Worm (Caenorhabditis elegans): Measurements from ENCODE around the gene clec-256.
"Not testable (repeated sequence)": the region's sequence is repeated elsewhere in the genome, so short reads cannot be mapped to it uniquely, and the experiment has no call there.

Gene clec-256

ce11 chrV:18753036-18753435 lies 18.5 kb upstream of the clec-256 start, which contains the start of gene F11D11.6:
TSS of gene F11D11.6 (minus strand) at chrV:18753136.
- TF ChIP-seq scrt-1 (GFP tag; IDR thresholded peaks at IDR 0.05) (no peak), tra-4 (tag; optimal IDR thresholded peaks at IDR 0.05) (no peak), pes-1 (GFP tag; IDR thresholded peaks at IDR 0.05) (no peak), hmg-4 (GFP tag; optimal IDR thresholded peaks at IDR 0.05) (no peak), ama-1 (optimal IDR thresholded peaks at IDR 0.05) (no peak), F13C5.2 (tag; optimal IDR thresholded peaks at IDR 0.05) (no peak), flt-1 (GFP tag; IDR thresholded peaks at IDR 0.05) (no peak), tbx-37 (GFP tag; conservative IDR thresholded peaks at IDR 0.05) (no peak), hmbx-1 (tag; optimal IDR thresholded peaks at IDR 0.05) (no peak), ets-7 (tag; optimal IDR thresholded peaks at IDR 0.05) (no peak), ceh-36 (tag; optimal IDR thresholded peaks at IDR 0.05) (no peak), B0310.2 (tag; optimal IDR thresholded peaks at IDR 0.05) (no peak), sea-1 (GFP tag; conservative IDR thresholded peaks at IDR 0.05) (no peak), ceh-13 (GFP tag; optimal IDR thresholded peaks at IDR 0.05) (no peak), aly-1 (tag; optimal IDR thresholded peaks at IDR 0.05) (no peak), hnd-1 (tag; optimal IDR thresholded peaks at IDR 0.05) (no peak), tbx-11 (GFP tag; IDR thresholded peaks at IDR 0.05) (no peak)

- not testable (repeated sequence) for TF ChIP-seq flt-1 (GFP tag; IDR thresholded peaks at IDR 0.05); ceh-13 (GFP tag; optimal IDR thresholded peaks at IDR 0.05); hmg-4 (GFP tag; optimal IDR thresholded peaks at IDR 0.05)
Measured at ce11 chrV:18754328-18754727, 17.2 kb upstream of the clec-256 start, which contains the start of gene clec-254. TSS of gene clec-254 (minus strand) at chrV:18754428.

ce11 chrV:18760174-18760573 lies 11.3 kb upstream of the clec-256 start, which contains the start of gene F11D11.3:
TSS of gene F11D11.3 (minus strand) at chrV:18760274.
- TF ChIP-seq ets-7 (tag; optimal IDR thresholded peaks at IDR 0.05) (no peak), ceh-36 (tag; optimal IDR thresholded peaks at IDR 0.05) (no peak), ceh-13 (GFP tag; optimal IDR thresholded peaks at IDR 0.05) (no peak), flt-1 (GFP tag; IDR thresholded peaks at IDR 0.05) (no peak), B0310.2 (tag; optimal IDR thresholded peaks at IDR 0.05) (no peak), hnd-1 (tag; optimal IDR thresholded peaks at IDR 0.05) (no peak), pes-1 (GFP tag; IDR thresholded peaks at IDR 0.05) (no peak), F13C5.2 (tag; optimal IDR thresholded peaks at IDR 0.05) (no peak), hmbx-1 (tag; optimal IDR thresholded peaks at IDR 0.05) (no peak), tbx-37 (GFP tag; conservative IDR thresholded peaks at IDR 0.05) (no peak), scrt-1 (GFP tag; IDR thresholded peaks at IDR 0.05) (no peak), sea-1 (GFP tag; conservative IDR thresholded peaks at IDR 0.05) (no peak), hmg-4 (GFP tag; optimal IDR thresholded peaks at IDR 0.05) (no peak), tra-4 (tag; optimal IDR thresholded peaks at IDR 0.05) (no peak), aly-1 (tag; optimal IDR thresholded peaks at IDR 0.05) (no peak)

- no peak for TF ChIP-seq hnd-1 (tag; optimal IDR thresholded peaks at IDR 0.05)
- TF ChIP-seq tbx-11 (GFP tag; IDR thresholded peaks at IDR 0.05), result no peak
- no peak for TF ChIP-seq ceh-36 (tag; optimal IDR thresholded peaks at IDR 0.05)
Measured at ce11 chrV:18761078-18761477, 10.4 kb upstream of the clec-256 start, which contains the start of gene F11D11.4. TSS of gene F11D11.4 (plus strand) at chrV:18761378.

ce11 chrV:18762044-18762443 lies 9.4 kb upstream of the clec-256 start, which contains the start of gene F11D11.22:
TSS of gene F11D11.22 (plus strand) at chrV:18762344.
- TF ChIP-seq hmg-4 (GFP tag; optimal IDR thresholded peaks at IDR 0.05); hnd-1 (tag; optimal IDR thresholded peaks at IDR 0.05); ama-1 (optimal IDR thresholded peaks at IDR 0.05): not testable (repeated sequence)

ce11 chrV:18769902-18770301 lies 1.6 kb upstream of the clec-256 start:
- TF ChIP-seq scrt-1 (GFP tag; IDR thresholded peaks at IDR 0.05) (no peak), ama-1 (optimal IDR thresholded peaks at IDR 0.05) (no peak), hmbx-1 (tag; optimal IDR thresholded peaks at IDR 0.05) (no peak), F13C5.2 (tag; optimal IDR thresholded peaks at IDR 0.05) (no peak), hnd-1 (tag; optimal IDR thresholded peaks at IDR 0.05) (no peak), pes-1 (GFP tag; IDR thresholded peaks at IDR 0.05) (no peak), aly-1 (tag; optimal IDR thresholded peaks at IDR 0.05) (no peak), B0310.2 (tag; optimal IDR thresholded peaks at IDR 0.05) (no peak), ceh-13 (GFP tag; optimal IDR thresholded peaks at IDR 0.05) (no peak), tbx-11 (GFP tag; IDR thresholded peaks at IDR 0.05) (no peak), flt-1 (GFP tag; IDR thresholded peaks at IDR 0.05) (no peak), hmg-4 (GFP tag; optimal IDR thresholded peaks at IDR 0.05) (no peak), ceh-36 (tag; optimal IDR thresholded peaks at IDR 0.05) (no peak), ets-7 (tag; optimal IDR thresholded peaks at IDR 0.05) (no peak), tra-4 (tag; optimal IDR thresholded peaks at IDR 0.05) (no peak), tbx-37 (GFP tag; conservative IDR thresholded peaks at IDR 0.05) (no peak), sea-1 (GFP tag; conservative IDR thresholded peaks at IDR 0.05) (no peak)

ce11 chrV:18770623-18771022 lies 867 bp upstream of the clec-256 start, which contains the start of gene clec-255:
TSS of gene clec-255 (minus strand) at chrV:18770723.
- TF ChIP-seq sea-1 (GFP tag; conservative IDR thresholded peaks at IDR 0.05) (no peak), B0310.2 (tag; optimal IDR thresholded peaks at IDR 0.05) (no peak), F13C5.2 (tag; optimal IDR thresholded peaks at IDR 0.05) (no peak), tbx-37 (GFP tag; conservative IDR thresholded peaks at IDR 0.05) (no peak), tbx-11 (GFP tag; IDR thresholded peaks at IDR 0.05) (no peak), ceh-13 (GFP tag; optimal IDR thresholded peaks at IDR 0.05) (no peak), hmbx-1 (tag; optimal IDR thresholded peaks at IDR 0.05) (no peak), ets-7 (tag; optimal IDR thresholded peaks at IDR 0.05) (no peak), hmg-4 (GFP tag; optimal IDR thresholded peaks at IDR 0.05) (no peak), scrt-1 (GFP tag; IDR thresholded peaks at IDR 0.05) (no peak), flt-1 (GFP tag; IDR thresholded peaks at IDR 0.05) (no peak), aly-1 (tag; optimal IDR thresholded peaks at IDR 0.05) (no peak), ama-1 (optimal IDR thresholded peaks at IDR 0.05) (no peak), tra-4 (tag; optimal IDR thresholded peaks at IDR 0.05) (no peak), hnd-1 (tag; optimal IDR thresholded peaks at IDR 0.05) (no peak)
